Fruit fly (Drosophila melanogaster) whole organism, embryonic: ENCODE results near the gene CG32816.

Source experiments
- Asciz ChIP-seq: fragments of 200-800 bp; sonication (Bioruptor generic); optimal IDR thresholded peaks from 2 replicates; lab custom pipeline; 2017; ENCODE audit warnings: missing biosample characterization, mild to moderate bottlenecking, missing genetic modification characterization, missing genetic modification reagents
- Atf3 ChIP-seq: fragments of 200-800 bp; sonication (Bioruptor generic); optimal IDR thresholded peaks from 3 replicates; lab custom pipeline; 2016; ENCODE audit warnings: missing biosample characterization, missing genetic modification characterization
- CG10431 ChIP-seq: fragments of 200-800 bp; sonication (Bioruptor generic); optimal IDR thresholded peaks from 3 replicates; lab custom pipeline; 2018; ENCODE audit warnings: missing biosample characterization, mild to moderate bottlenecking, missing genetic modification characterization
- CG12942 ChIP-seq: fragments of 200-800 bp; sonication (Bioruptor generic); optimal IDR thresholded peaks from 3 replicates; lab custom pipeline; 2016; ENCODE audit warnings: missing biosample characterization, missing genetic modification characterization
- CG13296 ChIP-seq: fragments of 200-800 bp; sonication (Bioruptor generic); optimal IDR thresholded peaks from 3 replicates; lab custom pipeline; 2018; ENCODE audit warnings: missing biosample characterization, mild to moderate bottlenecking, missing genetic modification characterization
- CG13894 ChIP-seq: fragments of 200-800 bp; sonication (Bioruptor generic); optimal IDR thresholded peaks from 3 replicates; lab custom pipeline; 2018; ENCODE audit warnings: missing biosample characterization, mild to moderate bottlenecking, missing genetic modification characterization, moderate library complexity
- CG14441 ChIP-seq: fragments of 200-800 bp; sonication (Bioruptor generic); IDR thresholded peaks from 2 replicates; pipeline ENCODE4 v1.3.6; 2022; ENCODE audit warnings: missing biosample characterization, missing genetic modification characterization
- CG14667 ChIP-seq: fragments of 200-800 bp; sonication (Bioruptor generic); IDR thresholded peaks from 2 replicates; pipeline ENCODE4 v1.3.6; 2022; ENCODE audit warnings: missing biosample characterization, missing genetic modification characterization
- CG1529 ChIP-seq: fragments of 200-800 bp; sonication (Bioruptor generic); optimal IDR thresholded peaks from 3 replicates; lab custom pipeline; 2018; ENCODE audit warnings: missing biosample characterization, missing genetic modification characterization
- CG16813 ChIP-seq: fragments of 200-800 bp; sonication (Bioruptor generic); IDR thresholded peaks from 3 replicates; pipeline ENCODE4 v1.3.6; 2022; ENCODE audit warnings: missing biosample characterization, missing genetic modification characterization; ENCODE audit not compliant: partially characterized antibody
- CG16863 ChIP-seq: fragments of 200-800 bp; sonication (Bioruptor generic); optimal IDR thresholded peaks from 3 replicates; lab custom pipeline; 2016; ENCODE audit warnings: missing biosample characterization, missing genetic modification characterization
- CG17912 ChIP-seq: fragments of 200-800 bp; sonication (Bioruptor generic); optimal IDR thresholded peaks from 2 replicates; lab custom pipeline; 2018; ENCODE audit warnings: missing biosample characterization, mild to moderate bottlenecking, missing genetic modification characterization
- CG1832 ChIP-seq: fragments of 200-800 bp; sonication (Bioruptor generic); optimal IDR thresholded peaks from 2 replicates; lab custom pipeline; 2017; ENCODE audit warnings: missing biosample characterization, mild to moderate bottlenecking, missing genetic modification characterization, inconsistent platforms
- CG2129 ChIP-seq: fragments of 200-800 bp; sonication (Bioruptor generic); IDR thresholded peaks from 2 replicates; pipeline ENCODE4 v1.3.6; 2022; ENCODE audit warnings: missing biosample characterization, missing genetic modification characterization; ENCODE audit not compliant: partially characterized antibody
- CG2678 ChIP-seq: fragments of 200-800 bp; sonication (Bioruptor generic); optimal IDR thresholded peaks from 3 replicates; lab custom pipeline; 2019; ENCODE audit warnings: missing biosample characterization, mild to moderate bottlenecking, missing genetic modification characterization, moderate library complexity
- CG2875 ChIP-seq: fragments of 200-800 bp; sonication (Bioruptor generic); optimal IDR thresholded peaks from 2 replicates; lab custom pipeline; 2017; ENCODE audit warnings: missing biosample characterization, mild to moderate bottlenecking, missing genetic modification characterization, missing genetic modification reagents
- CG30020 ChIP-seq: fragments of 200-800 bp; optimal IDR thresholded peaks from 2 replicates; lab custom pipeline; 2019; ENCODE audit warnings: missing biosample characterization, mild to moderate bottlenecking, missing genetic modification characterization, moderate library complexity
- CG32532 ChIP-seq: fragments of 200-800 bp; sonication (Bioruptor generic); IDR thresholded peaks from 2 replicates; pipeline ENCODE4 v1.3.6; 2022; ENCODE audit warnings: missing biosample characterization, missing genetic modification characterization
- CG33557 ChIP-seq: fragments of 200-800 bp; sonication (Bioruptor generic); optimal IDR thresholded peaks from 2 replicates; lab custom pipeline; 2019; ENCODE audit warnings: missing biosample characterization, mild to moderate bottlenecking, missing genetic modification characterization, moderate library complexity
- CG3847 ChIP-seq: fragments of 200-800 bp; sonication (Bioruptor generic); IDR thresholded peaks from 2 replicates; pipeline ENCODE4 v1.3.6; 2022; ENCODE audit warnings: missing biosample characterization, missing genetic modification characterization
- CG6254 ChIP-seq: fragments of 200-800 bp; sonication (Bioruptor generic); optimal IDR thresholded peaks from 3 replicates; lab custom pipeline; 2017; ENCODE audit warnings: mild to moderate bottlenecking, missing biosample characterization, missing genetic modification reagents, missing genetic modification characterization
- CG8765 ChIP-seq: fragments of 200-800 bp; sonication (Bioruptor generic); IDR thresholded peaks from 2 replicates; pipeline ENCODE4 v1.3.6; 2022; ENCODE audit warnings: missing biosample characterization, missing genetic modification characterization
- Doc3 ChIP-seq: fragments of 200-800 bp; sonication (Bioruptor generic); IDR thresholded peaks from 3 replicates; pipeline ENCODE4 v1.3.6; 2022; ENCODE audit warnings: missing biosample characterization, missing genetic modification characterization; ENCODE audit not compliant: partially characterized antibody
- Fer2 ChIP-seq: fragments of 200-800 bp; sonication (Bioruptor generic); optimal IDR thresholded peaks from 2 replicates; lab custom pipeline; 2018; ENCODE audit warnings: missing biosample characterization, mild to moderate bottlenecking, missing genetic modification characterization, moderate library complexity
- Fer3 ChIP-seq: fragments of 200-800 bp; sonication (Bioruptor generic); optimal IDR thresholded peaks from 2 replicates; lab custom pipeline; 2018; ENCODE audit warnings: missing biosample characterization, mild to moderate bottlenecking, missing genetic modification characterization, moderate library complexity
- MBD-R2 ChIP-seq: fragments of 200-800 bp; sonication (Bioruptor generic); IDR thresholded peaks from 2 replicates; pipeline ENCODE4 v1.3.6; 2022; ENCODE audit warnings: missing biosample characterization, missing genetic modification characterization
- NC2α ChIP-seq: fragments of 200-800 bp; sonication (Bioruptor generic); optimal IDR thresholded peaks from 2 replicates; lab custom pipeline; 2016; ENCODE audit warnings: missing biosample characterization, missing genetic modification characterization
- Side ChIP-seq: fragments of 200-800 bp; sonication (Bioruptor generic); optimal IDR thresholded peaks from 2 replicates; lab custom pipeline; 2016; ENCODE audit warnings: missing biosample characterization, missing genetic modification characterization
- Taf1 ChIP-seq: fragments of 200-800 bp; sonication (Bioruptor generic); IDR thresholded peaks from 2 replicates; pipeline ENCODE4 v1.3.6; 2022; ENCODE audit warnings: missing biosample characterization, missing genetic modification characterization
- bab2 ChIP-seq: fragments of 200-800 bp; sonication (Bioruptor generic); optimal IDR thresholded peaks from 2 replicates; lab custom pipeline; 2016; ENCODE audit warnings: missing biosample characterization, missing genetic modification characterization
- croc ChIP-seq: fragments of 200-800 bp; sonication (Bioruptor generic); conservative IDR thresholded peaks from 3 replicates; pipeline ENCODE4 v1.3.6; 2022; ENCODE audit warnings: missing biosample characterization, missing genetic modification characterization
- hkb ChIP-seq, 2 experiments: fragments of 200-800 bp in 1 of 2; fragments of >200 bp in 1 of 2; sonication (Bioruptor generic) in 1 of 2; IDR thresholded peaks in 1 of 2; optimal IDR thresholded peaks in 1 of 2; 2 replicates each; pipeline versions ENCODE4 v1.3.6 to Lab custom; 2017 to 2022; ENCODE audit warnings: missing biosample characterization in 1 of 2, missing genetic modification characterization in 1 of 2
- ind ChIP-seq: fragments of 200-800 bp; sonication (Bioruptor generic); optimal IDR thresholded peaks from 3 replicates; lab custom pipeline; 2016; ENCODE audit warnings: missing biosample characterization, missing genetic modification characterization
- lab ChIP-seq: fragments of 200-800 bp; sonication (Bioruptor generic); optimal IDR thresholded peaks from 3 replicates; lab custom pipeline; 2017; ENCODE audit warnings: missing biosample characterization, missing genetic modification characterization, mild to moderate bottlenecking, moderate library complexity, missing genetic modification reagents
- lbe ChIP-seq: fragments of 200-800 bp; sonication (Bioruptor generic); optimal IDR thresholded peaks from 2 replicates; lab custom pipeline; 2016; ENCODE audit warnings: missing biosample characterization, mild to moderate bottlenecking, missing genetic modification characterization
- mld ChIP-seq: fragments of 200-800 bp; sonication (Bioruptor generic); IDR thresholded peaks from 3 replicates; pipeline ENCODE4 v1.3.6; 2022; ENCODE audit warnings: missing biosample characterization, missing genetic modification characterization; ENCODE audit not compliant: partially characterized antibody
- nau ChIP-seq: fragments of 200-800 bp; sonication (Bioruptor generic); optimal IDR thresholded peaks from 3 replicates; lab custom pipeline; 2017; ENCODE audit warnings: missing biosample characterization, mild to moderate bottlenecking, missing genetic modification characterization, missing genetic modification reagents
- org-1 ChIP-seq: fragments of 200-800 bp; sonication (Bioruptor generic); optimal IDR thresholded peaks from 2 replicates; lab custom pipeline; 2017; ENCODE audit warnings: missing biosample characterization, missing genetic modification characterization
- pb ChIP-seq: fragments of 200-800 bp; sonication (Bioruptor generic); optimal IDR thresholded peaks from 3 replicates; lab custom pipeline; 2016; ENCODE audit warnings: missing biosample characterization, missing genetic modification characterization
- pfk ChIP-seq: fragments of 200-800 bp; sonication (Bioruptor generic); optimal IDR thresholded peaks from 2 replicates; lab custom pipeline; 2018; ENCODE audit warnings: missing biosample characterization, mild to moderate bottlenecking, missing genetic modification characterization, moderate library complexity
- salm ChIP-seq: fragments of 200-800 bp; sonication (Bioruptor generic); optimal IDR thresholded peaks from 2 replicates; lab custom pipeline; 2018; ENCODE audit warnings: missing biosample characterization, mild to moderate bottlenecking, missing genetic modification characterization
- sd ChIP-seq: fragments of 200-800 bp; sonication (Bioruptor generic); optimal IDR thresholded peaks from 3 replicates; lab custom pipeline; 2018; ENCODE audit warnings: missing biosample characterization, mild to moderate bottlenecking, missing genetic modification characterization, moderate library complexity
- stc ChIP-seq: fragments of 200-800 bp; sonication (Bioruptor generic); IDR thresholded peaks from 2 replicates; pipeline ENCODE4 v1.3.6; 2022; ENCODE audit warnings: missing biosample characterization, missing genetic modification characterization
- tap ChIP-seq: fragments of 200-800 bp; optimal IDR thresholded peaks from 3 replicates; lab custom pipeline; 2019; ENCODE audit warnings: missing biosample characterization, mild to moderate bottlenecking, missing genetic modification characterization, moderate library complexity
- tin ChIP-seq: fragments of 200-800 bp; sonication (Bioruptor generic); optimal IDR thresholded peaks from 3 replicates; lab custom pipeline; 2016; ENCODE audit warnings: missing biosample characterization, missing genetic modification characterization
- tup ChIP-seq: fragments of 200-800 bp; sonication (Bioruptor generic); optimal IDR thresholded peaks from 2 replicates; lab custom pipeline; 2016; ENCODE audit warnings: missing biosample characterization, mild to moderate bottlenecking, missing genetic modification characterization, moderate library complexity
- vvl ChIP-seq: fragments of 200-800 bp; sonication (Bioruptor generic); IDR thresholded peaks from 2 replicates; pipeline ENCODE4 v1.3.6; 2022; ENCODE audit warnings: missing biosample characterization, missing genetic modification characterization

The CG32816 gene

dm6 chrX:476230-477143 lies 6.0 kb upstream of the CG32816 start, which contains the start of the genes ebo and CG13373 (continued):
- TF ChIP-seq tap (tag; lab: Kevin White, UChicago): no peak
- no peak for TF ChIP-seq hkb (optimal IDR thresholded peaks at IDR 0.05; lab: Kevin White, UChicago)
- peak; percentile 45; the same call in 1 of the 2 replicates for TF ChIP-seq hkb (GFP tag; IDR thresholded peaks at IDR 0.05; lab: Robert Waterston, UW)
- no peak for TF ChIP-seq Fer3
- TF ChIP-seq org-1: no peak
- no peak for TF ChIP-seq Atf3
- 0 out of 3 replicates have a peak, but pooled peaks have one; percentile 43 for TF ChIP-seq Doc3
- TF ChIP-seq CG14441: peak; percentile 26; the same call in 1 of the 2 replicates
- peak; percentile 28; the same call in 1 of the 2 replicates for TF ChIP-seq vvl (GFP tag; lab: Robert Waterston, UW)
- no peak for TF ChIP-seq CG14667 (GFP tag; lab: Robert Waterston, UW)
- TF ChIP-seq CG2678 (tag; lab: Kevin White, UChicago): no peak
- TF ChIP-seq salm (tag; lab: Kevin White, UChicago): no peak
- no peak for TF ChIP-seq ind (GFP tag; lab: Kevin White, UChicago)
- TF ChIP-seq CG12942 (GFP tag; lab: Kevin White, UChicago): no peak
- no peak for TF ChIP-seq sd (tag; lab: Kevin White, UChicago)
- TF ChIP-seq tup (GFP tag; lab: Kevin White, UChicago): no peak
- no peak for TF ChIP-seq Taf1 (GFP tag; lab: Robert Waterston, UW)
- no peak for TF ChIP-seq CG16863 (GFP tag; lab: Kevin White, UChicago)
- no peak for TF ChIP-seq CG33557 (GFP tag; lab: Kevin White, UChicago)
- peak; percentile 5 for TF ChIP-seq tin (GFP tag; lab: Kevin White, UChicago)
- no peak for TF ChIP-seq CG1832 (GFP tag; lab: Kevin White, UChicago)
- TF ChIP-seq NC2α (GFP tag; lab: Kevin White, UChicago): no peak
- TF ChIP-seq CG30020 (tag; lab: Kevin White, UChicago): peak; percentile 21
- peak; percentile 59; the same call in 2 of the 3 replicates for TF ChIP-seq CG16813 (GFP tag; lab: Robert Waterston, UW)
- peak; percentile 17 for TF ChIP-seq CG13296 (GFP tag; lab: Kevin White, UChicago)
- TF ChIP-seq CG1529 (GFP tag; lab: Kevin White, UChicago): no peak
- no peak for TF ChIP-seq CG6254 (GFP tag; lab: Kevin White, UChicago)
- no peak for TF ChIP-seq lbe (GFP tag; lab: Kevin White, UChicago)
- TF ChIP-seq MBD-R2 (GFP tag; lab: Robert Waterston, UW): peak; percentile 30; the same call in 1 of the 2 replicates
- TF ChIP-seq pb (GFP tag; lab: Kevin White, UChicago): no peak
- no peak; the same call in 2 of the 3 replicates for TF ChIP-seq mld (GFP tag; lab: Robert Waterston, UW)
- 0 out of 2 replicates have a peak, but pooled peaks have one; percentile 18 for TF ChIP-seq CG2129
- TF ChIP-seq bab2 (GFP tag; lab: Kevin White, UChicago): no peak
- no peak for TF ChIP-seq Asciz (GFP tag; lab: Kevin White, UChicago)
- TF ChIP-seq stc (GFP tag; lab: Robert Waterston, UW): no peak
- no peak for TF ChIP-seq nau (GFP tag; lab: Kevin White, UChicago)
- TF ChIP-seq croc: no peak
- TF ChIP-seq lab (GFP tag; lab: Kevin White, UChicago): no peak
- TF ChIP-seq pfk (GFP tag; lab: Kevin White, UChicago): no peak
- no peak for TF ChIP-seq Side
- no peak for TF ChIP-seq Fer2 (tag; lab: Kevin White, UChicago)
- no peak for TF ChIP-seq CG2875 (GFP tag; lab: Kevin White, UChicago)
- peak; percentile 51 for TF ChIP-seq CG3847 (GFP tag; lab: Robert Waterston, UW)
- TF ChIP-seq CG17912 (GFP tag; lab: Kevin White, UChicago): no peak
- no peak for TF ChIP-seq CG13894 (tag; lab: Kevin White, UChicago)
- TF ChIP-seq CG10431 (GFP tag; lab: Kevin White, UChicago): no peak
- no peak; the same call in 1 of the 2 replicates for TF ChIP-seq CG32532 (GFP tag; lab: Robert Waterston, UW)
- no peak for TF ChIP-seq CG8765 (GFP tag; lab: Robert Waterston, UW)
